Worm (Caenorhabditis elegans) whole organism, early embryonic: ENCODE data around the gene txt-18.

ENCODE experiments used
- B0310.2 ChIP-seq: sonication (generic microtip); optimal IDR thresholded peaks from 2 replicates; lab custom pipeline; 2016; ENCODE audit warnings: mild to moderate bottlenecking, missing genetic modification characterization, missing compliant biosample characterization
- F13C5.2 ChIP-seq: sonication (generic microtip); optimal IDR thresholded peaks from 2 replicates; lab custom pipeline; 2017; ENCODE audit warnings: mild to moderate bottlenecking, missing genetic modification characterization, inconsistent platforms, missing compliant biosample characterization
- aly-1 ChIP-seq: sonication (generic microtip); optimal IDR thresholded peaks from 2 replicates; lab custom pipeline; 2016; ENCODE audit warnings: missing genetic modification characterization, missing compliant biosample characterization
- ama-1 ChIP-seq: fragments of 150-350 bp; optimal IDR thresholded peaks from 2 replicates; lab custom pipeline; 2014
- ceh-13 ChIP-seq: fragments of 200-800 bp; sonication (Bioruptor generic); optimal IDR thresholded peaks from 2 replicates; lab custom pipeline; 2018; ENCODE audit warnings: mild to moderate bottlenecking, missing genetic modification characterization, missing compliant biosample characterization
- ceh-36 ChIP-seq: sonication (generic microtip); optimal IDR thresholded peaks from 2 replicates; lab custom pipeline; 2016; ENCODE audit warnings: missing genetic modification characterization, inconsistent platforms, missing compliant biosample characterization
- ets-7 ChIP-seq: sonication (generic microtip); optimal IDR thresholded peaks from 2 replicates; lab custom pipeline; 2016; ENCODE audit warnings: missing genotype, missing genetic modification characterization, missing compliant biosample characterization
- flt-1 ChIP-seq: fragments of 200-800 bp; sonication (Bioruptor generic); IDR thresholded peaks from 2 replicates; pipeline ENCODE4 v1.3.6; 2022; ENCODE audit warnings: missing genetic modification characterization, missing compliant biosample characterization
- hmbx-1 ChIP-seq: sonication (generic microtip); optimal IDR thresholded peaks from 2 replicates; lab custom pipeline; 2016; ENCODE audit warnings: mild to moderate bottlenecking, missing genetic modification characterization, missing compliant biosample characterization
- hmg-4 ChIP-seq: fragments of 200-800 bp; sonication (Bioruptor generic); optimal IDR thresholded peaks from 2 replicates; lab custom pipeline; 2018; ENCODE audit warnings: mild to moderate bottlenecking, missing genetic modification characterization, missing compliant biosample characterization
- hnd-1 ChIP-seq: sonication (generic microtip); optimal IDR thresholded peaks from 2 replicates; lab custom pipeline; 2016; ENCODE audit warnings: missing genetic modification characterization, missing compliant biosample characterization
- pes-1 ChIP-seq: fragments of 200-800 bp; sonication (Bioruptor generic); IDR thresholded peaks from 2 replicates; pipeline ENCODE4 v1.3.6; 2022; ENCODE audit warnings: missing genetic modification reagents, missing genetic modification characterization, missing compliant biosample characterization
- scrt-1 ChIP-seq: fragments of 200-800 bp; sonication (Bioruptor generic); IDR thresholded peaks from 2 replicates; pipeline ENCODE4 v1.3.6; 2022; ENCODE audit warnings: missing genetic modification characterization, missing compliant biosample characterization
- sea-1 ChIP-seq: fragments of 200-800 bp; sonication (Bioruptor generic); conservative IDR thresholded peaks from 2 replicates; pipeline ENCODE4 v1.3.6; 2022; ENCODE audit warnings: missing genetic modification characterization, missing compliant biosample characterization
- tbx-11 ChIP-seq: fragments of 200-800 bp; sonication (Bioruptor generic); IDR thresholded peaks from 2 replicates; pipeline ENCODE4 v1.3.6; 2022; ENCODE audit warnings: missing genetic modification characterization, missing compliant biosample characterization
- tbx-37 ChIP-seq: fragments of 200-800 bp; sonication (Bioruptor generic); conservative IDR thresholded peaks from 2 replicates; pipeline ENCODE4 v1.3.6; 2022; ENCODE audit warnings: missing genetic modification reagents, missing genetic modification characterization, missing compliant biosample characterization
- tra-4 ChIP-seq: sonication (generic microtip); optimal IDR thresholded peaks from 2 replicates; lab custom pipeline; 2017; ENCODE audit warnings: missing genetic modification characterization, missing compliant biosample characterization

The txt-18 gene

DNA sequence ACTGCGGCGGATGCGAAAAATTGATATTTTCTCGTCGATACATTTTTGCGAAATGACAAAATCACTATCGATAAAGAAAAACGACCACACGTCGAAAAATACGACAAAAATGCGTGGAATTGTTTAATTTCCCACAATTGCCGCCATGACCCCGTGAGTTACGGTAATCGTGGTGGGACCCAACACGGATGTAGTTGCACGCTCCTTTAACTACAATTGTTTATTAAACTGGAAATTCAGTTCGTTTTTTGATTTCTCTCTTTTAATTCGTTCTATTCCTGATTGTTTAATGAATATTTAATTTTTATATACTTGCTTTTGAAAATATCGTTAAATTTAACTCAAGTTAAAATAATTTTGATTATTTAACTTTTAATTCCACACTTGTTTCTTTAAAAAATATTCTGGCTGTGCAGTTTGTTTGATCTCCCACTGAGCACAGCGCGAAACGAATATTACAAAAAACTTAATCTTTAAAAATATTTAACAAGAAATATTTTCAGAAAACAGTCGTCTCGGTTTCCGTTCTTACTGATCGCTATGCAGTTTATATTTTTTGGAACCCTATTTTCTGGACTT, 21.5 kb downstream of the txt-18 start, which contains the start of the genes ani-2 and clec-88:
Gene ani-2 (minus strand): TSS at position 131 of the 579 bp plus-strand sequence.
Gene clec-88 (plus strand): TSS at position 486 of the 579 bp plus-strand sequence.
- TF ChIP-seq pes-1 (GFP tag; lab: Robert Waterston, UW) (no peak), ceh-36 (tag; lab: Kevin White, UChicago) (no peak), ets-7 (no peak), hmg-4 (no peak), tbx-11 (no peak), hnd-1 (tag; lab: Kevin White, UChicago) (no peak), tra-4 (tag; lab: Kevin White, UChicago) (no peak), F13C5.2 (tag; lab: Kevin White, UChicago) (no peak), flt-1 (GFP tag; lab: Robert Waterston, UW) (no peak), ama-1 (lab: Kevin White, UChicago) (no peak), sea-1 (GFP tag; lab: Robert Waterston, UW) (no peak)

DNA sequence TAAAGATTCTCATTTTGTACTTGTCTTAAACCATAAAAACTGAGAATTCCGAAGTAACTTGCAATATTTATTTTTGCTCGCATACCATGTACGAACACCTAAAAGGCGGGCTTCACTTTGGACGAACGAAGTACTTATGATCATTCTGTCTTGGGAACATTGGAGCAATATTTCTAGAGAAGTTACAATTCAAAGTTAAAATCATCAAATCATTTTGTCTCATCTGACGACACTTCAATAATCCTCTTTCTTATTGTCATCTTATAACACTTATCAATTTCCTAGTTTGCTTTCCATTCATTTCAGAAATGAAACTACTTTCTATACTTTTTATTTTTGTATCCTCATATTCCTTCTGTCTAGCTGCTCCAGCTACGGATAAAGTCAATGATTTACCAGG, 22.8 kb downstream of the txt-18 start, which contains the start of gene ctsa-4.1:
Gene ctsa-4.1 (plus strand): TSS at position 301 of the 400 bp plus-strand sequence.
- TF ChIP-seq ceh-13 (GFP tag; lab: Kevin White, UChicago), result no peak
- no peak for TF ChIP-seq hmbx-1 (tag; lab: Kevin White, UChicago)
- TF ChIP-seq tra-4 (tag; lab: Kevin White, UChicago), result no peak
- no peak for TF ChIP-seq sea-1 (GFP tag; lab: Robert Waterston, UW)
- TF ChIP-seq hmg-4, result no peak

DNA sequence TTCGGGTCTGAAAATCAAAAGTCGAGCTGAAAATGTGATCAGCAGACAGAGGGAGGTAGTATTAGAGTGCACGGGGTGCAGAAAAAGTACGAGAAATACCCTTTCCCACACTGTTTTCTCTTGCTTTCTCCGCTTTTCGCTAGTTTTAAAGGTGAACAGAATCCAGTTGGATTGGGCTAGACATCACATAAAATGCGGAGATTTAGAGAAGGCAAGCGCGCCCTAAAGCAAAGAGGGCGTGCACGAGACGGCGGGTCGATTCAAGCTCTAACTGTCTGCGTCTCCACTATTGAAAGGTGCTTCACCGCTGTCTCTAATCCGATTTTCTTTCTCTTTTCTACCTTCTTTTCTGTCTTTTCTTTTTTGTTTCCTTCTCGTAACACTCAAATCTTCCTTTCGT, 26.2 kb downstream of the txt-18 start:
- TF ChIP-seq hmg-4, result peak; percentile 50
- no peak for TF ChIP-seq hmbx-1 (tag; lab: Kevin White, UChicago)
- TF ChIP-seq ceh-36 (tag; lab: Kevin White, UChicago), result peak; percentile 27

DNA sequence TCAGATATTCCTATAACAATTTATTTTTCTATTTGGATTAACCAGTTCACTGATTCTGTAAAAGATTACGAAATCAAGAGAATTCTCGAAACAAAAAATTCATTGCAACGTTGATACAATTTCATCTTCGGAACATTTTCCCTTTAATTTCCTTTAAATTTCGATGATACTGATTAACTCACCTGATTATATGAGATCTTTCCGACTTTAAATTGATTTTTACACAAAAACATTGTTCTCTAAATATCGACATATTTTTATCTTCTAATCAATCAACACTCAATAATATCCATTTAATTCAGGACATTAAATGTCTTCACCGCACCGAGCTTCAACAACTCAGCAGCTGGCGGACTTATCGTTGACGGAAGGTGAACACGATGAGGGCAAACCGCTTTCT, 27.1 kb downstream of the txt-18 start, which contains the start of gene lin-23:
Gene lin-23 (plus strand): TSS at position 301 of the 400 bp plus-strand sequence.
- TF ChIP-seq ama-1 (lab: Kevin White, UChicago) (no peak), hmg-4 (no peak), hnd-1 (tag; lab: Kevin White, UChicago) (no peak), ets-7 (no peak), ceh-13 (GFP tag; lab: Kevin White, UChicago) (no peak), F13C5.2 (tag; lab: Kevin White, UChicago) (no peak), sea-1 (GFP tag; lab: Robert Waterston, UW) (no peak), ceh-36 (tag; lab: Kevin White, UChicago) (no peak), B0310.2 (no peak), aly-1 (no peak), scrt-1 (GFP tag; lab: Robert Waterston, UW) (no peak), tra-4 (tag; lab: Kevin White, UChicago) (no peak), tbx-37 (no peak), pes-1 (GFP tag; lab: Robert Waterston, UW) (no peak)

DNA sequence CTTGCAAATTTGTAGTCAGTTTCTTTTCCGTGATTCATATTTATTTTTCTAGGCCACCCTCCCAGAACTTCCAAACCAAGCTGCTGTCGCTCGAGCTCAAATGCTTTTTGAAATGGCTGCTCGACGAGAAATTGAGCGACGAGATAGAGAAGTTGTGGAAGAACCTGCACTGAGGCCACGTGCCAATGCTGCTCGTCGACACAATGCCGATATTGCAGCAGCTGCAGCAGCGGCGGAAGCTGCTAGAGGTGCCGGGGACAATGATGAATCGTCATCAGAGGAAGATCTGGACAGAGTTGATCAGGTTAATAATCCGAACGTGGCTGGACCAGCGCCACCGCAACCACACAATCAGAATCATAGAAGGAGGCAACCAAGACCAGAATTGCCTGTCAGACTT, 29.5 kb downstream of the txt-18 start:
- TF ChIP-seq tbx-37 (no peak), ceh-36 (tag; lab: Kevin White, UChicago) (no peak), tra-4 (tag; lab: Kevin White, UChicago) (no peak), hnd-1 (tag; lab: Kevin White, UChicago) (no peak), hmg-4 (no peak), sea-1 (GFP tag; lab: Robert Waterston, UW) (no peak), ets-7 (no peak), scrt-1 (GFP tag; lab: Robert Waterston, UW) (no peak), pes-1 (GFP tag; lab: Robert Waterston, UW) (no peak), ceh-13 (GFP tag; lab: Kevin White, UChicago) (no peak), B0310.2 (no peak), flt-1 (GFP tag; lab: Robert Waterston, UW) (no peak), tbx-11 (no peak), F13C5.2 (tag; lab: Kevin White, UChicago) (no peak), hmbx-1 (tag; lab: Kevin White, UChicago) (no peak)

DNA sequence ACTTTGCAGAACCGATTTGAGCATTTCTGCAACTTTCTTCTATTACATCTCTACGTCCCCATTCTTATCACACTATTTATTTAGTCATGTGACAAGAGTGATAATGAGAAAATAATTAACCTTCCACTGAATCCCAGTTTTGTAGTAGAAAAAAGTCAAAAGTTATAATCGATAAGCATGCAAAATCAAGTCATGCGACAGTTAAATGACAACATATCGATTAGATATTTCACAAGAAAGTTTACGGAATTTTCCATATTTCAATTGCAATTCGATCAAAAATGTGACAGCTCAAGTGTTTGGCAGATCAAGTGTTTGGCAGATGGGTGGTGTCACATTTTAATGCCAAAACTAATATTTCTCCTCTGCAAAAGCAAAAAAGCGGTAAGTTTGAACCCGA, 30.8 kb downstream of the txt-18 start:
- TF ChIP-seq hmbx-1 (tag; lab: Kevin White, UChicago), result no peak
- no peak for TF ChIP-seq sea-1 (GFP tag; lab: Robert Waterston, UW)

DNA sequence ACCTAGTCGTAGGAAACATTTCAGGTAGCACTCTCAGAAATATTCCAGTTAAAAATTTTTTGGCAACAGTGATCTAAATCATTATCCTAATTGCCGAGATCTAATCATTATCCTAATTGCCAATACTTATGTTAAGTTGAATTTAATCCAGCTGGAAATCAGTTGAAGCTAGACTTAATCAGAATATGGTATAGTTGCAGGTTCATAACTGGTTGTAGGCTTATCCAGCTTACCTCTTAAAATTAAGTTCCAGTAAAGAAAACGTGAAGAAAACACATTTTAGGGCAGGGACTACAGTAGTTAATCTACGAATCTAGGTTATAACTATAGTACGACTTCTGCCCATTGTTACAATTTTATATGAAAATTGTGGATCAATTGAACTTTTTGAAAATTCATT, 32.8 kb downstream of the txt-18 start:
- no peak for TF ChIP-seq tbx-37
- no peak for TF ChIP-seq ceh-36 (tag; lab: Kevin White, UChicago)
- no peak for TF ChIP-seq aly-1
- no peak for TF ChIP-seq B0310.2
- TF ChIP-seq ceh-13 (GFP tag; lab: Kevin White, UChicago), result no peak
- TF ChIP-seq ets-7, result no peak
- no peak for TF ChIP-seq flt-1 (GFP tag; lab: Robert Waterston, UW)
- no peak for TF ChIP-seq tra-4 (tag; lab: Kevin White, UChicago)
- no peak for TF ChIP-seq pes-1 (GFP tag; lab: Robert Waterston, UW)

DNA sequence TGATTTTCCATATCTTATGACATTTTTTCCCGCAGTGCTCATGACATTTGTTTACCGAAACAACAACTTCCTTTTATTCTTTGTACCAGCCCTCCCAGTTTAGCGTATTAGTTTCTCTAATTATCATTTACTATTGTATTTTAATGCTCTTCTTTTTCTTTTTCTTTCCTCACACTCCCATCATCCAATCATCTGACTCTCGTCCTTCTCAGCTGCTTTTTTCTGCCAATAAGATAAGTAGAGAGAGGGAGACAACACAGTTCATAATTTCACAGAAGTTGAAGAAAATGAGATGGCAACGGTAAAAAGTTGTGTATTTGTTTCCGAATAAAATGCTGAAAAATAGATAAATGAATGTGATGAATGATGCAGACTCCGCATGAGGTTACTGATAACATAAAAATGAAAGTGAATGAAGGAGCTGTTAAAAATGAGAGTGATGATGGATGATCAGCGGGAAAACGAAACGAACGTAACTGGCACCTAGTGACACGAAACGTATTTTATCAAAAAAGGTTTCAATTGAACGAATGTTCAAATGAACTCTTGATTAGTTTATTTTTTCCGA, 33.6 kb downstream of the txt-18 start:
- TF ChIP-seq tra-4 (tag; lab: Kevin White, UChicago) (no peak), ceh-36 (tag; lab: Kevin White, UChicago) (no peak), ama-1 (lab: Kevin White, UChicago) (no peak), tbx-11 (no peak), tbx-37 (no peak), hmbx-1 (tag; lab: Kevin White, UChicago) (no peak), aly-1 (no peak), ceh-13 (GFP tag; lab: Kevin White, UChicago) (no peak), F13C5.2 (tag; lab: Kevin White, UChicago) (no peak)
